Worm (Caenorhabditis elegans) whole organism, early embryonic: Measurements from ENCODE around the gene skr-19.

Experiments used
- B0310.2 ChIP-seq: sonication (generic microtip); optimal IDR thresholded peaks from 2 replicates; lab custom pipeline; 2016; ENCODE audit warnings: mild to moderate bottlenecking, missing genetic modification characterization, missing compliant biosample characterization
- aly-1 ChIP-seq: sonication (generic microtip); optimal IDR thresholded peaks from 2 replicates; lab custom pipeline; 2016; ENCODE audit warnings: missing genetic modification characterization, missing compliant biosample characterization
- ama-1 ChIP-seq: fragments of 150-350 bp; optimal IDR thresholded peaks from 2 replicates; lab custom pipeline; 2014
- ceh-36 ChIP-seq: sonication (generic microtip); optimal IDR thresholded peaks from 2 replicates; lab custom pipeline; 2016; ENCODE audit warnings: missing genetic modification characterization, inconsistent platforms, missing compliant biosample characterization
- pes-1 ChIP-seq: fragments of 200-800 bp; sonication (Bioruptor generic); IDR thresholded peaks from 2 replicates; pipeline ENCODE4 v1.3.6; 2022; ENCODE audit warnings: missing genetic modification reagents, missing genetic modification characterization, missing compliant biosample characterization
- tbx-37 ChIP-seq: fragments of 200-800 bp; sonication (Bioruptor generic); conservative IDR thresholded peaks from 2 replicates; pipeline ENCODE4 v1.3.6; 2022; ENCODE audit warnings: missing genetic modification reagents, missing genetic modification characterization, missing compliant biosample characterization

ce11 chrX:13226614-13227096 is 2.1 kb upstream of the skr-19 start, which contains the start of gene skr-21:
- no peak for TF ChIP-seq ama-1 (lab: Kevin White, UChicago)
- TF ChIP-seq pes-1 (GFP tag; lab: Robert Waterston, UW) = no peak
- no peak for TF ChIP-seq tbx-37
- no peak for TF ChIP-seq ceh-36 (tag; lab: Kevin White, UChicago)
- peak; percentile 28 for TF ChIP-seq aly-1 (tag; lab: Kevin White, UChicago)
- TF ChIP-seq B0310.2 (tag; lab: Kevin White, UChicago) = no peak
